Worm (Caenorhabditis elegans): ENCODE results near the gene C30G12.6.

DNA sequence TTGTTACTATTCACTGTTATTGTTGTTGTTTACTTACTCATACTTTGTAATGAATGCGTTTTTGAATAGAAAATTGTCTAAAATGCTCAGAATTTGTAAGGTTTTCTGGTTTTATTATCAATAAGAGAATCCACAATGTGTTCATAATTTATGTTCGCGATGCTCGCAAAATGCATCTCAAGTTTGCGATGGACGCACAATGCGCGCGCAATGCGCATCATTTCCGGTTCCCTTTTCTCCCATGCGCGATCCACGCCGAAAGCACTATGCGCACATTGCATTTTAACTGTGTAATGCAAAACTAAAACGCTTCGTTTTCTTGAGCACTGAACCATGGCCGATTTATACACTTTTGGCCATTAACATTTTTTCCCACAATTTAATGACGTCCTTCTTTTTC, 23.7 kb upstream of the C30G12.6 start:
- no peak for TF ChIP-seq nhr-237 (tag; optimal IDR thresholded peaks at IDR 0.05)
- TF ChIP-seq ztf-11 (tag; optimal IDR thresholded peaks at IDR 0.05): no peak
- no peak for TF ChIP-seq snpc-4 (tag; optimal IDR thresholded peaks at IDR 0.05)
- no peak for TF ChIP-seq blmp-1 (tag; optimal IDR thresholded peaks at IDR 0.05)
- TF ChIP-seq mep-1 (tag; optimal IDR thresholded peaks at IDR 0.05): no peak
- no peak for TF ChIP-seq nhr-76 (tag; optimal IDR thresholded peaks at IDR 0.05)
- TF ChIP-seq mab-5 (tag; optimal IDR thresholded peaks at IDR 0.05): no peak
- TF ChIP-seq elt-3 (tag; optimal IDR thresholded peaks at IDR 0.05): no peak
- TF ChIP-seq lin-13 (tag; optimal IDR thresholded peaks at IDR 0.05): no peak
- TF ChIP-seq pha-4 (tag; optimal IDR thresholded peaks at IDR 0.05): no peak
- TF ChIP-seq unc-39 (tag; optimal IDR thresholded peaks at IDR 0.05): no peak
